Worm (Caenorhabditis elegans) whole organism, L4 larva: ENCODE data around the gene spl-1.

Source experiments
- F37D6.2 ChIP-seq: sonication (generic microtip); optimal IDR thresholded peaks from 2 replicates; lab custom pipeline; 2016; ENCODE audit warnings: mild to moderate bottlenecking, missing genetic modification characterization, missing compliant biosample characterization
- F44E2.7 ChIP-seq: fragments of 200-800 bp; sonication (Bioruptor generic); IDR thresholded peaks from 2 replicates; pipeline ENCODE4 v2.1.2; 2022; ENCODE audit warnings: missing genetic modification characterization, missing compliant biosample characterization
- T20F7.1 ChIP-seq: fragments of 200-800 bp; sonication (Bioruptor generic); optimal IDR thresholded peaks from 2 replicates; lab custom pipeline; 2018; ENCODE audit warnings: mild to moderate bottlenecking, missing genetic modification characterization, missing compliant biosample characterization
- T26A8.4 ChIP-seq: fragments of 200-800 bp; sonication (Bioruptor generic); IDR thresholded peaks from 2 replicates; pipeline ENCODE4 v1.3.6; 2022; ENCODE audit warnings: missing genetic modification characterization, missing compliant biosample characterization
- Y105C5A.15 ChIP-seq: fragments of 200-800 bp; sonication (Bioruptor generic); IDR thresholded peaks from 2 replicates; pipeline ENCODE4 v1.3.6; 2022; ENCODE audit warnings: missing genetic modification characterization, missing compliant biosample characterization
- Y75B8A.6 ChIP-seq: fragments of 200-800 bp; sonication (Bioruptor generic); IDR thresholded peaks from 2 replicates; pipeline ENCODE4 v1.3.6; 2022; ENCODE audit warnings: missing genetic modification reagents, missing genetic modification characterization, missing compliant biosample characterization
- ZK546.5 ChIP-seq, 2 experiments: sonication (generic microtip); optimal IDR thresholded peaks; 2 replicates each; lab custom pipeline; 2017; ENCODE audit warnings: missing biosample characterization in 2 of 2, missing genetic modification characterization in 2 of 2
- aha-1 ChIP-seq: fragments of 150-350 bp; peaks from one replicate; lab custom pipeline; 2014; ENCODE audit warnings: missing biosample characterization, missing genetic modification characterization
- ama-1 ChIP-seq: fragments of 150-350 bp; optimal IDR thresholded peaks from 2 replicates; lab custom pipeline; 2014; ENCODE audit warnings: inconsistent platforms, mixed read lengths
- attf-4 ChIP-seq: sonication (generic microtip); optimal IDR thresholded peaks from 3 replicates; lab custom pipeline; 2017; ENCODE audit warnings: missing biosample characterization, missing genetic modification characterization
- ceh-32 ChIP-seq: sonication (generic microtip); optimal IDR thresholded peaks from 2 replicates; lab custom pipeline; 2016; ENCODE audit warnings: mild to moderate bottlenecking, missing genetic modification characterization, missing compliant biosample characterization; ENCODE audit not compliant: poor library complexity
- ctbp-1 ChIP-seq: fragments of 200-800 bp; sonication (Bioruptor generic); IDR thresholded peaks from 2 replicates; pipeline ENCODE4 v1.3.6; 2022; ENCODE audit warnings: missing genetic modification reagents, missing genetic modification characterization, missing compliant biosample characterization
- daf-16 ChIP-seq, 3 experiments: sonication (generic microtip); optimal IDR thresholded peaks; 2 replicates each; lab custom pipeline; 2016 to 2017; ENCODE audit warnings: missing genetic modification characterization in 3 of 3, missing genetic modification reagents in 3 of 3, mild to moderate bottlenecking in 2 of 3, missing compliant biosample characterization in 2 of 3, missing biosample characterization in 1 of 3, moderate library complexity in 1 of 3
- daf-19 ChIP-seq: fragments of 200-800 bp; sonication (Bioruptor generic); conservative IDR thresholded peaks from 2 replicates; pipeline ENCODE4 v1.3.6; 2022; ENCODE audit warnings: missing genetic modification characterization, missing compliant biosample characterization
- dmd-6 ChIP-seq: fragments of 200-800 bp; sonication (Bioruptor generic); IDR thresholded peaks from 2 replicates; pipeline ENCODE4 v1.3.6; 2022; ENCODE audit warnings: missing genetic modification reagents, missing genetic modification characterization, missing compliant biosample characterization
- dpl-1 ChIP-seq: fragments of 150-350 bp; optimal IDR thresholded peaks from 2 replicates; lab custom pipeline; 2014; ENCODE audit warnings: missing biosample characterization, missing genetic modification reagents, missing genetic modification characterization
- dve-1 ChIP-seq: sonication (generic microtip); optimal IDR thresholded peaks from 2 replicates; lab custom pipeline; 2017; ENCODE audit warnings: antibody characterized with exemption, mild to moderate bottlenecking, missing genetic modification characterization, missing compliant biosample characterization; ENCODE audit not compliant: insufficient read depth
- egl-43 ChIP-seq: fragments of 200-800 bp; sonication (Bioruptor generic); IDR thresholded peaks from 2 replicates; pipeline ENCODE4 v1.3.6; 2022; ENCODE audit warnings: missing genetic modification reagents, missing genetic modification characterization, missing compliant biosample characterization
- hif-1 ChIP-seq, 2 experiments: sonication (generic microtip); optimal IDR thresholded peaks; 2 replicates each; lab custom pipeline; 2016 to 2017; ENCODE audit warnings: missing compliant biosample characterization in 2 of 2, missing genetic modification characterization in 2 of 2, missing genetic modification reagents in 2 of 2, missing genotype in 2 of 2, mild to moderate bottlenecking in 1 of 2
- hlh-11 ChIP-seq: fragments of 200-800 bp; sonication (Bioruptor generic); optimal IDR thresholded peaks from 2 replicates; lab custom pipeline; 2018; ENCODE audit warnings: mild to moderate bottlenecking, missing genetic modification characterization, missing compliant biosample characterization
- hlh-30 ChIP-seq: sonication (generic microtip); optimal IDR thresholded peaks from 2 replicates; lab custom pipeline; 2017; ENCODE audit warnings: antibody characterized with exemption, mild to moderate bottlenecking, missing genetic modification characterization, missing compliant biosample characterization; ENCODE audit not compliant: insufficient read depth
- lin-29 ChIP-seq: fragments of 200-800 bp; sonication (Bioruptor generic); IDR thresholded peaks from 2 replicates; pipeline ENCODE4 v1.3.6; 2022; ENCODE audit warnings: missing genetic modification reagents, missing genetic modification characterization, missing compliant biosample characterization
- lin-38 ChIP-seq: fragments of 200-800 bp; sonication (Bioruptor generic); IDR thresholded peaks from 2 replicates; pipeline ENCODE4 v1.3.6; 2022; ENCODE audit warnings: missing genetic modification reagents, missing genetic modification characterization, missing compliant biosample characterization
- lsy-2 ChIP-seq, 2 experiments: fragments of 150-350 bp in 1 of 2; sonication (generic microtip) in 1 of 2; optimal IDR thresholded peaks; 2 replicates each; lab custom pipeline; 2014 to 2017; ENCODE audit warnings: missing biosample characterization in 2 of 2, missing genetic modification characterization in 2 of 2
- madf-9 ChIP-seq: fragments of 200-800 bp; sonication (Bioruptor generic); conservative IDR thresholded peaks from 2 replicates; pipeline ENCODE4 v1.3.6; 2022; ENCODE audit warnings: missing genetic modification reagents, missing genetic modification characterization, missing compliant biosample characterization
- mdt-29 ChIP-seq: fragments of 200-800 bp; sonication (Bioruptor generic); IDR thresholded peaks from 2 replicates; pipeline ENCODE4 v1.3.6; 2022; ENCODE audit warnings: missing genetic modification reagents, missing genetic modification characterization, missing compliant biosample characterization
- mes-2 ChIP-seq: sonication (generic microtip); optimal IDR thresholded peaks from 2 replicates; lab custom pipeline; 2016; ENCODE audit warnings: missing genotype, mild to moderate bottlenecking, missing genetic modification characterization, missing compliant biosample characterization; ENCODE audit not compliant: poor library complexity, severe bottlenecking
- nhr-10 ChIP-seq: fragments of 150-350 bp; optimal IDR thresholded peaks from 2 replicates; lab custom pipeline; 2014; ENCODE audit warnings: missing biosample characterization, missing genetic modification characterization
- nhr-102 ChIP-seq: sonication (generic microtip); optimal IDR thresholded peaks from 2 replicates; lab custom pipeline; 2016; ENCODE audit warnings: mild to moderate bottlenecking, missing genetic modification characterization, moderate library complexity, missing compliant biosample characterization
- nhr-111 ChIP-seq: fragments of 200-800 bp; sonication (Bioruptor generic); optimal IDR thresholded peaks from 2 replicates; lab custom pipeline; 2018; ENCODE audit warnings: mild to moderate bottlenecking, missing genetic modification characterization, missing compliant biosample characterization
- nhr-237 ChIP-seq: sonication (generic microtip); optimal IDR thresholded peaks from 2 replicates; lab custom pipeline; 2017; ENCODE audit warnings: missing biosample characterization, missing genetic modification characterization
- nhr-25 ChIP-seq: sonication (generic microtip); optimal IDR thresholded peaks from 2 replicates; lab custom pipeline; 2017; ENCODE audit warnings: missing genetic modification characterization, mild to moderate bottlenecking, missing compliant biosample characterization, antibody characterized with exemption, moderate library complexity, borderline replicate concordance; ENCODE audit not compliant: insufficient read depth
- nhr-28 ChIP-seq: fragments of 150-350 bp; optimal IDR thresholded peaks from 2 replicates; lab custom pipeline; 2014; ENCODE audit warnings: missing biosample characterization, missing genetic modification characterization
- nhr-41 ChIP-seq: fragments of 200-800 bp; sonication (Bioruptor generic); IDR thresholded peaks from 2 replicates; pipeline ENCODE4 v1.3.6; 2022; ENCODE audit warnings: missing genetic modification reagents, missing genetic modification characterization, missing compliant biosample characterization
- nhr-48 ChIP-seq: sonication (generic microtip); optimal IDR thresholded peaks from 2 replicates; lab custom pipeline; 2016; ENCODE audit warnings: mild to moderate bottlenecking, missing genetic modification characterization, missing compliant biosample characterization
- pha-4 ChIP-seq, 2 experiments: fragments of 150-350 bp in 1 of 2; fragments of 200-800 bp in 1 of 2; sonication (Bioruptor generic) in 1 of 2; IDR thresholded peaks in 1 of 2; optimal IDR thresholded peaks in 1 of 2; 2 replicates each; pipeline versions ENCODE4 v1.3.6 to Lab custom; 2014 to 2022; ENCODE audit warnings: missing genetic modification characterization in 2 of 2, missing genetic modification reagents in 2 of 2, missing biosample characterization in 1 of 2, missing compliant biosample characterization in 1 of 2
- rbr-2 ChIP-seq: sonication (generic microtip); optimal IDR thresholded peaks from 2 replicates; lab custom pipeline; 2016; ENCODE audit warnings: missing genotype, missing genetic modification characterization, missing compliant biosample characterization
- saeg-2 ChIP-seq: fragments of 200-800 bp; sonication (Bioruptor generic); IDR thresholded peaks from 2 replicates; pipeline ENCODE4 v1.3.6; 2022; ENCODE audit warnings: missing genetic modification reagents, missing genetic modification characterization, missing compliant biosample characterization
- sdz-12 ChIP-seq: fragments of 200-800 bp; sonication (Bioruptor generic); optimal IDR thresholded peaks from 2 replicates; lab custom pipeline; 2018; ENCODE audit warnings: mild to moderate bottlenecking, missing genetic modification characterization, missing compliant biosample characterization
- snpc-1.2 ChIP-seq: fragments of 200-800 bp; sonication (Bioruptor generic); IDR thresholded peaks from 2 replicates; pipeline ENCODE4 v1.3.6; 2022; ENCODE audit warnings: missing genetic modification reagents, missing genetic modification characterization, missing compliant biosample characterization
- snpc-4 ChIP-seq: fragments of 150-350 bp; optimal IDR thresholded peaks from 2 replicates; lab custom pipeline; 2014; ENCODE audit warnings: missing biosample characterization, missing genetic modification characterization
- spr-3 ChIP-seq: fragments of 200-800 bp; sonication (Bioruptor generic); optimal IDR thresholded peaks from 2 replicates; lab custom pipeline; 2018; ENCODE audit warnings: mild to moderate bottlenecking, missing genetic modification characterization, missing compliant biosample characterization
- tra-1 ChIP-seq: fragments of 200-800 bp; sonication (Bioruptor generic); IDR thresholded peaks from 2 replicates; pipeline ENCODE4 v1.3.6; 2022; ENCODE audit warnings: missing genetic modification reagents, missing genetic modification characterization, missing compliant biosample characterization
- ztf-7 ChIP-seq: fragments of 150-350 bp; optimal IDR thresholded peaks from 2 replicates; lab custom pipeline; 2014; ENCODE audit warnings: missing biosample characterization, missing genetic modification characterization

spl-1 gene

DNA sequence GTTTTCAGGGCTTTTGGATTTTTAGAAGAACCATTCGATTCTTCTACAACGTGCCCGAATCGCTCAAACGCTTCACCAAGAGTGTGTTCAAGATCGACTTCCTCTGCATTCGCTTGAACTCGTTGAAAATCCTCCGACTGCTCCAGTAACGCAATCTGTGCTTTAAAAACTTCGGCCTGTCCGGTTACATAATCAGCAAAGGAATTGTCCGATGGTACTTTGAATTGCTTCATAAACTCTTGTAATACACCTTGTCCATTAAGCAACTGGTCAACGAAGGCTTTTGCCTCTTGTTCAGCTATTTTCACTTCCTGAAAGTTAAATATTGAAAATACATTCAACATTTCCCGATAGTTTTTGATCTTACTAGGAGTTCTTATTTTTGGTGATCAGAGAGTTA, 37.7 kb upstream of the spl-1 start:
- TF ChIP-seq egl-43 (GFP tag; lab: Robert Waterston, UW) (0 out of 2 replicates have a peak, but pooled peaks have one; percentile 38), nhr-41 (GFP tag; lab: Robert Waterston, UW) (no peak), nhr-10 (tag; lab: Kevin White, UChicago) (no peak), nhr-102 (tag; lab: Kevin White, UChicago) (no peak), nhr-48 (tag; lab: Kevin White, UChicago) (no peak), lsy-2 (tag; optimal IDR thresholded peaks at IDR 0.05; lab: Kevin White, UChicago) (no peak)

- TF ChIP-seq mdt-29 (0 out of 2 replicates have a peak, but pooled peaks have one; percentile 12), ama-1 (lab: Kevin White, UChicago) (peak; percentile 6), snpc-1.2 (peak; percentile 24; the same call in 1 of the 2 replicates), mes-2 (peak; percentile 0), aha-1 (peak; percentile 13), dpl-1 (no peak), sdz-12 (GFP tag; lab: Kevin White, UChicago) (no peak)
- TF ChIP-seq, all 104 proteins: peak for 5
Measured at ce11 chrIV:419674-420073, 36.7 kb upstream of the spl-1 start, which contains the start of gene eri-1. TSS of gene eri-1 (minus strand) at chrIV:419958.

- peak; percentile 80 for TF ChIP-seq hlh-11 (tag; lab: Kevin White, UChicago)
- TF ChIP-seq mes-2 = peak; percentile 87
- no peak for TF ChIP-seq nhr-10 (tag; lab: Kevin White, UChicago)
- TF ChIP-seq daf-16 (GFP tag; optimal IDR thresholded peaks at IDR 0.05; lab: Kevin White, UChicago) = no peak
- TF ChIP-seq daf-16 (tag; optimal IDR thresholded peaks at IDR 0.05; lab: Kevin White, UChicago) = peak; percentile 42
- peak; percentile 57 for TF ChIP-seq lin-38 (GFP tag; lab: Robert Waterston, UW)
- TF ChIP-seq rbr-2 (tag; lab: Kevin White, UChicago) = peak; percentile 67
- TF ChIP-seq dmd-6 (GFP tag; lab: Robert Waterston, UW) = peak; percentile 59
- no peak for TF ChIP-seq ZK546.5 (tag; optimal IDR thresholded peaks at IDR 0.05; lab: Kevin White, UChicago)
- no peak for TF ChIP-seq Y105C5A.15 (GFP tag; lab: Robert Waterston, UW)
- peak; percentile 97 for TF ChIP-seq dve-1 (tag; lab: Kevin White, UChicago)
- TF ChIP-seq F44E2.7 = no peak
- peak; percentile 79 for TF ChIP-seq nhr-28 (tag; lab: Kevin White, UChicago)
- no peak for TF ChIP-seq nhr-41 (GFP tag; lab: Robert Waterston, UW)
- no peak for TF ChIP-seq nhr-237 (tag; lab: Kevin White, UChicago)
- no peak for TF ChIP-seq ctbp-1
- TF ChIP-seq nhr-48 (tag; lab: Kevin White, UChicago) = peak; percentile 43
- TF ChIP-seq T20F7.1 (GFP tag; lab: Kevin White, UChicago) = peak; percentile 47
- no peak for TF ChIP-seq mdt-29
- no peak for TF ChIP-seq madf-9 (GFP tag; lab: Robert Waterston, UW)
- TF ChIP-seq attf-4 (tag; lab: Kevin White, UChicago) = no peak
- TF ChIP-seq tra-1 = no peak
- TF ChIP-seq ztf-7 (tag; lab: Kevin White, UChicago) = peak; percentile 63
- no peak for TF ChIP-seq T26A8.4 (GFP tag; lab: Robert Waterston, UW)
- peak; percentile 68 for TF ChIP-seq dpl-1
- TF ChIP-seq ceh-32 = no peak
- no peak for TF ChIP-seq saeg-2
- no peak for TF ChIP-seq nhr-111 (GFP tag; lab: Kevin White, UChicago)
- TF ChIP-seq pha-4 (GFP tag; IDR thresholded peaks at IDR 0.05; lab: Robert Waterston, UW) = peak; percentile 39; the same call in 1 of the 2 replicates
- TF ChIP-seq pha-4 (tag; optimal IDR thresholded peaks at IDR 0.05; lab: Kevin White, UChicago) = peak; percentile 18
- no peak for TF ChIP-seq nhr-25
- peak; percentile 37 to 79 for TF ChIP-seq lsy-2 (tag; optimal IDR thresholded peaks at IDR 0.05; lab: Kevin White, UChicago)
- TF ChIP-seq lin-29 = no peak
- TF ChIP-seq hif-1 (tag; optimal IDR thresholded peaks at IDR 0.05; lab: Kevin White, UChicago) = peak in 1 of 2 experiments; percentile 78
- peak; percentile 47 for TF ChIP-seq hlh-30 (tag; lab: Kevin White, UChicago)
- no peak for TF ChIP-seq spr-3 (GFP tag; lab: Kevin White, UChicago)
- peak; percentile 12 for TF ChIP-seq F37D6.2
- TF ChIP-seq Y75B8A.6 (GFP tag; lab: Robert Waterston, UW) = no peak
- TF ChIP-seq daf-19 = no peak
- no peak for TF ChIP-seq snpc-4 (tag; lab: Kevin White, UChicago)
Measured at ce11 chrIV:410420-410891, 27.5 kb upstream of the spl-1 start, which contains the start of gene T07A9.12. TSS of gene T07A9.12 (plus strand) at chrIV:410867.
